Worm (Caenorhabditis elegans) whole organism, L1 larva: ENCODE data around the gene cdc-37.

Experiments used
- F16B12.6 ChIP-seq: fragments of 150-350 bp; optimal IDR thresholded peaks from 2 replicates; lab custom pipeline; 2014; ENCODE audit warnings: missing biosample characterization, missing genetic modification characterization
- blmp-1 ChIP-seq: fragments of 150-350 bp; optimal IDR thresholded peaks from 2 replicates; lab custom pipeline; 2014; ENCODE audit warnings: missing biosample characterization, missing genetic modification characterization
- ceh-82 ChIP-seq, 3 experiments: fragments of 150-350 bp in 1 of 3; sonication (generic microtip) in 2 of 3; optimal IDR thresholded peaks; 2 replicates each; lab custom pipeline; 2014 to 2017; ENCODE audit warnings: missing biosample characterization in 3 of 3, missing genetic modification characterization in 3 of 3
- ceh-88 ChIP-seq: fragments of 200-800 bp; sonication (Bioruptor generic); IDR thresholded peaks from 2 replicates; pipeline ENCODE4 v1.3.6; 2022; ENCODE audit warnings: missing genetic modification characterization, missing compliant biosample characterization
- ceh-90 ChIP-seq: sonication (generic microtip); optimal IDR thresholded peaks from 2 replicates; lab custom pipeline; 2016; ENCODE audit warnings: missing genetic modification characterization, missing compliant biosample characterization
- dpl-1 ChIP-seq, 3 experiments: fragments of 150-350 bp in 2 of 3; sonication (generic microtip) in 1 of 3; optimal IDR thresholded peaks; 2 replicates each; lab custom pipeline; 2014 to 2017; ENCODE audit warnings: missing biosample characterization in 3 of 3, missing genetic modification characterization in 3 of 3, missing genetic modification reagents in 3 of 3
- efl-1 ChIP-seq, 4 experiments: fragments of 150-350 bp; optimal IDR thresholded peaks in 3 of 4; peaks in 1 of 4; 1 replicate in 1 of 4; 2 replicates in 3 of 4; lab custom pipeline; 2014; ENCODE audit warnings: missing biosample characterization in 2 of 4, missing genetic modification characterization in 2 of 4, missing genetic modification reagents in 2 of 4
- egl-13 ChIP-seq: sonication (generic microtip); optimal IDR thresholded peaks from 2 replicates; lab custom pipeline; 2016; ENCODE audit warnings: missing genotype, missing genetic modification reagents, missing genetic modification characterization, missing compliant biosample characterization
- egl-27 ChIP-seq, 2 experiments: fragments of 150-350 bp in 1 of 2; sonication (generic microtip); optimal IDR thresholded peaks; 3 replicates each; lab custom pipeline; 2017 to 2018; ENCODE audit warnings: missing biosample characterization in 2 of 2, missing genetic modification characterization in 2 of 2, missing genetic modification reagents in 2 of 2
- fkh-10 ChIP-seq: sonication (generic microtip); optimal IDR thresholded peaks from 2 replicates; lab custom pipeline; 2017; ENCODE audit warnings: missing biosample characterization, missing genetic modification reagents, missing genetic modification characterization
- fkh-4 ChIP-seq: sonication (generic microtip); optimal IDR thresholded peaks from 2 replicates; lab custom pipeline; 2016; ENCODE audit warnings: missing compliant biosample characterization, missing genetic modification characterization, borderline replicate concordance
- fkh-8 ChIP-seq: sonication (generic microtip); optimal IDR thresholded peaks from 2 replicates; lab custom pipeline; 2016; ENCODE audit warnings: mild to moderate bottlenecking, missing genetic modification characterization, missing compliant biosample characterization
- fos-1 ChIP-seq: fragments of 150-350 bp; optimal IDR thresholded peaks from 2 replicates; lab custom pipeline; 2014; ENCODE audit warnings: missing biosample characterization, missing genetic modification characterization
- irx-1 ChIP-seq: sonication (generic microtip); optimal IDR thresholded peaks from 2 replicates; lab custom pipeline; 2016; ENCODE audit warnings: missing genetic modification characterization, missing compliant biosample characterization
- isw-1 ChIP-seq: fragments of 200-800 bp; sonication (Bioruptor generic); IDR thresholded peaks from 2 replicates; pipeline ENCODE4 v1.3.6; 2022; ENCODE audit warnings: missing genetic modification characterization, missing compliant biosample characterization
- jun-1 ChIP-seq: fragments of 150-350 bp; optimal IDR thresholded peaks from 2 replicates; lab custom pipeline; 2014; ENCODE audit warnings: missing biosample characterization, missing genetic modification reagents, missing genetic modification characterization
- lin-13 ChIP-seq: fragments of 150-350 bp; optimal IDR thresholded peaks from 2 replicates; lab custom pipeline; 2014; ENCODE audit warnings: missing biosample characterization, missing genetic modification reagents, missing genetic modification characterization
- lin-14 ChIP-seq: fragments of 200-800 bp; sonication (Bioruptor generic); optimal IDR thresholded peaks from 2 replicates; lab custom pipeline; 2018; ENCODE audit warnings: mild to moderate bottlenecking, missing genetic modification characterization, moderate library complexity, missing compliant biosample characterization
- lin-35 ChIP-seq, 2 experiments: fragments of 150-350 bp; optimal IDR thresholded peaks; 2 replicates each; lab custom pipeline; 2014; ENCODE audit warnings: missing biosample characterization in 2 of 2, missing genetic modification characterization in 2 of 2, missing genetic modification reagents in 2 of 2
- lin-39 ChIP-seq: fragments of 150-350 bp; optimal IDR thresholded peaks from 2 replicates; lab custom pipeline; 2014; ENCODE audit warnings: missing biosample characterization, missing genetic modification reagents, missing genetic modification characterization
- lir-3 ChIP-seq: sonication (generic microtip); optimal IDR thresholded peaks from 2 replicates; lab custom pipeline; 2016; ENCODE audit warnings: mild to moderate bottlenecking, missing genetic modification characterization, moderate library complexity, missing compliant biosample characterization; ENCODE audit not compliant: poor library complexity
- lsy-2 ChIP-seq, 2 experiments: fragments of 150-350 bp; optimal IDR thresholded peaks; 2 replicates each; lab custom pipeline; 2014; ENCODE audit warnings: missing biosample characterization in 2 of 2, missing genetic modification characterization in 2 of 2
- nhr-12 ChIP-seq: sonication (generic microtip); optimal IDR thresholded peaks from 2 replicates; lab custom pipeline; 2017; ENCODE audit warnings: missing biosample characterization, missing genetic modification characterization
- nhr-19 ChIP-seq: fragments of 200-800 bp; sonication (Bioruptor generic); conservative IDR thresholded peaks from 2 replicates; pipeline ENCODE4 v1.3.6; 2022; ENCODE audit warnings: missing genetic modification characterization, missing compliant biosample characterization
- nhr-237 ChIP-seq: fragments of 150-350 bp; optimal IDR thresholded peaks from 2 replicates; lab custom pipeline; 2014; ENCODE audit warnings: missing biosample characterization, missing genetic modification characterization
- nhr-28 ChIP-seq: fragments of 150-350 bp; optimal IDR thresholded peaks from 2 replicates; lab custom pipeline; 2014; ENCODE audit warnings: missing biosample characterization, missing genetic modification characterization
- nhr-76 ChIP-seq: sonication (generic microtip); optimal IDR thresholded peaks from 2 replicates; lab custom pipeline; 2017; ENCODE audit warnings: missing biosample characterization, missing genetic modification characterization
- nhr-85 ChIP-seq: sonication (generic microtip); peaks from one replicate; lab custom pipeline; 2016; ENCODE audit warnings: missing genetic modification characterization, inconsistent platforms, missing compliant biosample characterization
- nhr-90 ChIP-seq: sonication (generic microtip); optimal IDR thresholded peaks from 2 replicates; lab custom pipeline; 2016; ENCODE audit warnings: mild to moderate bottlenecking, missing genetic modification characterization, missing compliant biosample characterization; ENCODE audit not compliant: poor library complexity
- pax-3 ChIP-seq: fragments of 200-800 bp; sonication (Bioruptor generic); optimal IDR thresholded peaks from 2 replicates; lab custom pipeline; 2018; ENCODE audit warnings: mild to moderate bottlenecking, missing genetic modification characterization, moderate library complexity, missing compliant biosample characterization
- rnt-1 ChIP-seq: sonication (generic microtip); optimal IDR thresholded peaks from 2 replicates; lab custom pipeline; 2016; ENCODE audit warnings: mild to moderate bottlenecking, missing genetic modification characterization, moderate library complexity, missing compliant biosample characterization
- skn-1 ChIP-seq: fragments of 150-350 bp; optimal IDR thresholded peaks from 2 replicates; lab custom pipeline; 2014; ENCODE audit warnings: missing biosample characterization, missing genetic modification characterization
- snpc-4 ChIP-seq: fragments of 150-350 bp; optimal IDR thresholded peaks from 2 replicates; lab custom pipeline; 2014; ENCODE audit warnings: missing biosample characterization, missing genetic modification characterization
- snu-23 ChIP-seq: sonication (generic microtip); optimal IDR thresholded peaks from 2 replicates; lab custom pipeline; 2016; ENCODE audit warnings: missing genetic modification characterization, missing compliant biosample characterization
- sox-4 ChIP-seq: sonication (generic microtip); optimal IDR thresholded peaks from 2 replicates; lab custom pipeline; 2016; ENCODE audit warnings: missing genetic modification characterization, missing compliant biosample characterization
- sptf-1 ChIP-seq: fragments of 150-350 bp; optimal IDR thresholded peaks from 2 replicates; lab custom pipeline; 2014; ENCODE audit warnings: missing biosample characterization, missing genetic modification characterization
- sup-37 ChIP-seq: fragments of 200-800 bp; sonication (Bioruptor generic); optimal IDR thresholded peaks from 2 replicates; lab custom pipeline; 2018; ENCODE audit warnings: mild to moderate bottlenecking, missing genetic modification characterization, missing compliant biosample characterization
- swsn-7 ChIP-seq: sonication (generic microtip); optimal IDR thresholded peaks from 2 replicates; lab custom pipeline; 2016; ENCODE audit warnings: missing genetic modification characterization, missing compliant biosample characterization
- tlp-1 ChIP-seq: fragments of 150-350 bp; optimal IDR thresholded peaks from 2 replicates; lab custom pipeline; 2014; ENCODE audit warnings: missing biosample characterization, missing genetic modification characterization
- unc-130 ChIP-seq: fragments of 150-350 bp; optimal IDR thresholded peaks from 2 replicates; lab custom pipeline; 2017; ENCODE audit warnings: missing biosample characterization, missing genetic modification characterization, inconsistent platforms
- vab-15 ChIP-seq: sonication (generic microtip); optimal IDR thresholded peaks from 2 replicates; lab custom pipeline; 2017; ENCODE audit warnings: missing genotype, mild to moderate bottlenecking, missing genetic modification characterization, missing compliant biosample characterization
- xbp-1 ChIP-seq: sonication (generic microtip); optimal IDR thresholded peaks from 2 replicates; lab custom pipeline; 2016; ENCODE audit warnings: missing genetic modification characterization, missing compliant biosample characterization
- zag-1 ChIP-seq: fragments of 150-350 bp; optimal IDR thresholded peaks from 2 replicates; lab custom pipeline; 2014; ENCODE audit warnings: missing biosample characterization, missing genetic modification characterization

cdc-37 gene

DNA sequence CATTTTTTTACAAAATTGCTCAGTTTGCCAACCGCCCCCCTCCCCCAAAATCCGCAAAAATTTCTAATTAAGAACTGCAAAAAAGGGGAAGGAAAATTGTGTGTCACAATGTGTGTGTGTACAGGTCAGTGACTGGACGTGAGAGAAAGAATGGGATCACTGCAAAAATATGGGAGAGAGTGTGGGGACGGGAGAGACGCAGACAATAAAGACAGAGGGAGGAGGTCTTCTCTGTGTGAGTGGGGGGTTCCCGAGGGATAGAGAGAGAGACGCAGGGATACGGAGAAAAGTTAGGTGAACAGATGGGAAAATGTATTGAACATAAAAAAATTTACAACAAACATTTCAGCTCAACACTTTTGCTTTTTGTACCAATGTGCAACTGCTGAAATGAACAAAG is 45.5 kb upstream of the cdc-37 start (continued):
- TF ChIP-seq sox-4 (tag; lab: Kevin White, UChicago), result no peak
- TF ChIP-seq nhr-90 (tag; lab: Kevin White, UChicago), result peak; percentile 59
- peak; percentile 63 to 68 for TF ChIP-seq efl-1 (optimal IDR thresholded peaks at IDR 0.05; lab: Kevin White, UChicago)
- TF ChIP-seq efl-1 (GFP tag; optimal IDR thresholded peaks at IDR 0.05 in 1 of 2; lab: Kevin White, UChicago), result peak; percentile 31 to 90
- no peak for TF ChIP-seq nhr-76 (tag; lab: Kevin White, UChicago)
- TF ChIP-seq pax-3 (tag; lab: Kevin White, UChicago), result no peak
- peak; percentile 5 for TF ChIP-seq lir-3 (tag; lab: Kevin White, UChicago)
- no peak for TF ChIP-seq ceh-88 (GFP tag; lab: Robert Waterston, UW)
- no peak for TF ChIP-seq snpc-4 (tag; lab: Kevin White, UChicago)
- TF ChIP-seq F16B12.6 (tag; lab: Kevin White, UChicago), result peak; percentile 36
- TF ChIP-seq unc-130 (tag; lab: Kevin White, UChicago), result no peak
- TF ChIP-seq nhr-19, result peak; percentile 49; the same call in 1 of the 2 replicates
- TF ChIP-seq irx-1, result no peak
- no peak for TF ChIP-seq zag-1
- TF ChIP-seq snu-23 (GFP tag; lab: Kevin White, UChicago), result peak; percentile 79
- no peak for TF ChIP-seq fos-1 (tag; lab: Kevin White, UChicago)
- TF ChIP-seq lsy-2 (tag; optimal IDR thresholded peaks at IDR 0.05; lab: Kevin White, UChicago), result peak in 1 of 2 experiments; percentile 59

DNA sequence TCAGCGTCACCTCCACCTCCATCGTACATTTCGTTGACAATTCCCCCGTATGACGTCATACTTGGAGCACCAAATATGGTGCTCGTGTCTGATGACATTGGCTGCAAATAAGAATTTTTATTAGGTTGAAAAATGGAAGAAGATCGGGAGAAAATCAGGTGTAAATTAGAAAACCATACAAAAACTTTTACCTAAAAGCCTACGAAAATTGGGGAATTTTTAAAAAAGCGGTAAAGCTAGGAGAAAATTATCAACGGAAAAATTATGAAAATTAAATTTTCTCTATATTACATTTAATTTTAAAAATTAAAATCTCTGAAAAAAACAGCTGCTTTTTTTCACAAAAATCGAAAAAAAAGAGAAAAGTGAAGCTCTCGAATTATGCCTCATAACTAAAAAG is 44.0 kb upstream of the cdc-37 start, which contains the start of gene T04B8.5:
T04B8.5 (minus strand) TSS at position 101 of the 400 bp plus-strand sequence.
- TF ChIP-seq sup-37 (GFP tag; lab: Kevin White, UChicago) (no peak), nhr-237 (tag; lab: Kevin White, UChicago) (no peak), isw-1 (GFP tag; lab: Robert Waterston, UW) (no peak), nhr-12 (tag; lab: Kevin White, UChicago) (no peak), skn-1 (tag; lab: Kevin White, UChicago) (no peak), lin-14 (no peak), jun-1 (tag; lab: Kevin White, UChicago) (no peak), tlp-1 (tag; lab: Kevin White, UChicago) (no peak)

DNA sequence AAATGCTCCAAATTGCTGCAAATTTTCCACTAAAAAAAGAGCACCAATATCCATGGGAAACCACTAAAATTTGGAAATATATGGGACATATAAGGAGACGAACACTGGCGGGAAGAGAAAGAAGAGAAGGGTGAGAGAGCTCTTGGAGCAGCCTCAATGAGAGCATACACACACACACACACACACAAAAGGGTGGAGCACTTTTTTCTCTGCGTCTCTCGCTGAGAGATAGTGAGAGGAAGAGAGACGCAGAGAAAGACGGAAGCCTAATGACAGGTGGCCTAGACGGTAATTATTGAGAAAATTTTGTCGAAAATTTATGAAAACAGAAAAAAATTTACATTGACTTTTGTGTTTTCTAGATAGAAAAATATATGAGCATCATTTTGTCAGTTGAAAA is 42.1 kb upstream of the cdc-37 start:
- TF ChIP-seq dpl-1 (GFP tag; optimal IDR thresholded peaks at IDR 0.05; lab: Kevin White, UChicago), result peak in 1 of 3 experiments; percentile 8
- no peak for TF ChIP-seq egl-27 (tag; optimal IDR thresholded peaks at IDR 0.05; lab: Kevin White, UChicago)
- no peak for TF ChIP-seq nhr-19
- TF ChIP-seq lin-39, result no peak
- TF ChIP-seq swsn-7, result peak; percentile 9
- TF ChIP-seq nhr-28 (tag; lab: Kevin White, UChicago), result no peak
- peak; percentile 13 for TF ChIP-seq fkh-8 (tag; lab: Kevin White, UChicago)
- TF ChIP-seq xbp-1 (tag; lab: Kevin White, UChicago), result peak; percentile 28
- peak; percentile 66 for TF ChIP-seq lin-14
- TF ChIP-seq lin-35 (GFP tag; optimal IDR thresholded peaks at IDR 0.05; lab: Kevin White, UChicago), result peak in 1 of 2 experiments; percentile 35
- TF ChIP-seq nhr-12 (tag; lab: Kevin White, UChicago), result no peak
- peak; percentile 2 for TF ChIP-seq lin-13
- no peak for TF ChIP-seq snu-23 (GFP tag; lab: Kevin White, UChicago)
- TF ChIP-seq vab-15 (tag; lab: Kevin White, UChicago), result no peak
- peak in 1 of 3 experiments; percentile 28 for TF ChIP-seq ceh-82 (tag; optimal IDR thresholded peaks at IDR 0.05; lab: Kevin White, UChicago)
- no peak for TF ChIP-seq egl-13 (tag; lab: Kevin White, UChicago)
- no peak for TF ChIP-seq unc-130 (tag; lab: Kevin White, UChicago)
- TF ChIP-seq lir-3 (tag; lab: Kevin White, UChicago), result no peak
- TF ChIP-seq fkh-4 (tag; lab: Kevin White, UChicago), result no peak
- peak; percentile 64 to 80 for TF ChIP-seq efl-1 (optimal IDR thresholded peaks at IDR 0.05; lab: Kevin White, UChicago)
- TF ChIP-seq efl-1 (GFP tag; optimal IDR thresholded peaks at IDR 0.05 in 1 of 2; lab: Kevin White, UChicago), result peak; percentile 22 to 87
- TF ChIP-seq nhr-90 (tag; lab: Kevin White, UChicago), result no peak
- TF ChIP-seq ceh-90 (tag; lab: Kevin White, UChicago), result no peak
- TF ChIP-seq pax-3 (tag; lab: Kevin White, UChicago), result no peak
- no peak for TF ChIP-seq fkh-10
- no peak for TF ChIP-seq nhr-85 (tag; lab: Kevin White, UChicago)
- no peak for TF ChIP-seq tlp-1 (tag; lab: Kevin White, UChicago)
- TF ChIP-seq skn-1 (tag; lab: Kevin White, UChicago), result peak; percentile 16
- TF ChIP-seq blmp-1, result no peak
- no peak for TF ChIP-seq sptf-1
- TF ChIP-seq F16B12.6 (tag; lab: Kevin White, UChicago), result peak; percentile 6
- TF ChIP-seq lsy-2 (tag; optimal IDR thresholded peaks at IDR 0.05; lab: Kevin White, UChicago), result peak in 1 of 2 experiments; percentile 8
- peak; percentile 54 for TF ChIP-seq rnt-1
